Fruit fly (Drosophila melanogaster) whole organism, prepupa: ENCODE results near the gene CG32590.

ENCODE experiments used
- CG6163 ChIP-seq: fragments of 200-800 bp; sonication (Bioruptor generic); IDR thresholded peaks from 3 replicates; pipeline ENCODE4 v1.3.6; 2022; ENCODE audit warnings: missing biosample characterization, missing genetic modification characterization
- CG6854 ChIP-seq: fragments of 200-800 bp; sonication (Bioruptor generic); optimal IDR thresholded peaks from 2 replicates; lab custom pipeline; 2017; ENCODE audit warnings: missing biosample characterization, mild to moderate bottlenecking, missing genetic modification characterization
- Hr39 ChIP-seq: fragments of 200-800 bp; sonication (Bioruptor generic); optimal IDR thresholded peaks from 2 replicates; lab custom pipeline; 2016; ENCODE audit warnings: missing biosample characterization, missing genetic modification characterization
- Lpt ChIP-seq: fragments of 200-800 bp; sonication (Bioruptor generic); optimal IDR thresholded peaks from 3 replicates; lab custom pipeline; 2016; ENCODE audit warnings: missing biosample characterization, missing genetic modification characterization
- Smox ChIP-seq: fragments of 200-800 bp; sonication (Bioruptor generic); optimal IDR thresholded peaks from 3 replicates; lab custom pipeline; 2016; ENCODE audit warnings: missing biosample characterization, missing genetic modification characterization
- svp ChIP-seq: fragments of 200-800 bp; sonication (Bioruptor generic); peaks from one replicate; lab custom pipeline; 2016; ENCODE audit warnings: missing biosample characterization, missing genetic modification characterization

- TF ChIP-seq svp: no peak
- TF ChIP-seq Hr39: no peak
- no peak for TF ChIP-seq Smox
- TF ChIP-seq Lpt (GFP tag; lab: Kevin White, UChicago): no peak
- no peak for TF ChIP-seq CG6854 (GFP tag; lab: Kevin White, UChicago)
- no peak for TF ChIP-seq CG6163
These were observed 45.1 kb upstream of the CG32590 start for dm6 chrX:14883993-14884392.
